Fruit fly (Drosophila melanogaster) whole organism, embryonic: ENCODE results near the gene CG13364.

Source experiments
- Antp ChIP-seq: fragments of 200-800 bp; sonication (Bioruptor generic); optimal IDR thresholded peaks from 3 replicates; lab custom pipeline; 2016; ENCODE audit warnings: missing biosample characterization, missing genetic modification characterization
- CG11456 ChIP-seq: fragments of 200-800 bp; sonication (Bioruptor generic); IDR thresholded peaks from 3 replicates; pipeline ENCODE4 v1.3.6; 2022; ENCODE audit warnings: missing biosample characterization, missing genetic modification characterization
- CG12155 ChIP-seq: fragments of 200-800 bp; sonication (Bioruptor generic); optimal IDR thresholded peaks from 3 replicates; lab custom pipeline; 2016; ENCODE audit warnings: missing biosample characterization, missing genetic modification characterization
- CG12219 ChIP-seq: fragments of 200-800 bp; sonication (Bioruptor generic); optimal IDR thresholded peaks from 3 replicates; lab custom pipeline; 2018; ENCODE audit warnings: missing biosample characterization, mild to moderate bottlenecking, missing genetic modification characterization
- CG12391 ChIP-seq: fragments of 200-800 bp; sonication (Bioruptor generic); optimal IDR thresholded peaks from 3 replicates; lab custom pipeline; 2018; ENCODE audit warnings: missing biosample characterization, mild to moderate bottlenecking, missing genetic modification characterization, moderate library complexity
- CG13123 ChIP-seq: fragments of 200-800 bp; sonication (Bioruptor generic); optimal IDR thresholded peaks from 2 replicates; lab custom pipeline; 2016; ENCODE audit warnings: missing biosample characterization, missing genetic modification characterization
- CG13287 ChIP-seq: fragments of 200-800 bp; sonication (Bioruptor generic); IDR thresholded peaks from 2 replicates; pipeline ENCODE4 v1.3.6; 2022; ENCODE audit warnings: missing biosample characterization, missing genetic modification characterization; ENCODE audit not compliant: partially characterized antibody
- CG13624 ChIP-seq: fragments of 200-800 bp; sonication (Bioruptor generic); optimal IDR thresholded peaks from 2 replicates; lab custom pipeline; 2016; ENCODE audit warnings: missing biosample characterization, missing genetic modification characterization
- CG1529 ChIP-seq: fragments of 200-800 bp; sonication (Bioruptor generic); optimal IDR thresholded peaks from 3 replicates; lab custom pipeline; 2018; ENCODE audit warnings: missing biosample characterization, missing genetic modification characterization
- CG1603 ChIP-seq: fragments of 200-800 bp; sonication (Bioruptor generic); optimal IDR thresholded peaks from 2 replicates; lab custom pipeline; 2019; ENCODE audit warnings: missing biosample characterization, mild to moderate bottlenecking, missing genetic modification characterization, moderate library complexity
- CG1792 ChIP-seq: fragments of 200-800 bp; sonication (Bioruptor generic); optimal IDR thresholded peaks from 2 replicates; lab custom pipeline; 2016; ENCODE audit warnings: missing biosample characterization, missing genetic modification characterization
- CG2889 ChIP-seq: fragments of 200-800 bp; sonication (Bioruptor generic); IDR thresholded peaks from 3 replicates; pipeline ENCODE4 v1.3.6; 2022; ENCODE audit warnings: missing biosample characterization, missing genetic modification characterization
- CG31388 ChIP-seq: fragments of 200-800 bp; sonication (Bioruptor generic); optimal IDR thresholded peaks from 2 replicates; lab custom pipeline; 2016; ENCODE audit warnings: missing biosample characterization, missing genetic modification characterization
- CG3281 ChIP-seq: fragments of 200-800 bp; sonication (Bioruptor generic); optimal IDR thresholded peaks from 3 replicates; lab custom pipeline; 2017; ENCODE audit warnings: missing biosample characterization, mild to moderate bottlenecking, missing genetic modification characterization
- CG33213 ChIP-seq: fragments of 200-800 bp; sonication (Bioruptor generic); optimal IDR thresholded peaks from 3 replicates; lab custom pipeline; 2016; ENCODE audit warnings: missing biosample characterization, missing genetic modification characterization
- CG4707 ChIP-seq: fragments of 200-800 bp; sonication (Bioruptor generic); optimal IDR thresholded peaks from 2 replicates; lab custom pipeline; 2018; ENCODE audit warnings: missing biosample characterization, mild to moderate bottlenecking, missing genetic modification characterization, moderate library complexity
- CG6175 ChIP-seq: fragments of 200-800 bp; sonication (Bioruptor generic); IDR thresholded peaks from 3 replicates; pipeline ENCODE4 v1.3.6; 2022; ENCODE audit warnings: missing biosample characterization, missing genetic modification characterization
- CG8089 ChIP-seq: fragments of 200-800 bp; sonication (Bioruptor generic); optimal IDR thresholded peaks from 3 replicates; lab custom pipeline; 2016; ENCODE audit warnings: missing biosample characterization, missing genetic modification characterization
- D19A ChIP-seq: fragments of 200-800 bp; optimal IDR thresholded peaks from 3 replicates; lab custom pipeline; 2019; ENCODE audit warnings: missing biosample characterization, mild to moderate bottlenecking, missing genetic modification characterization, moderate library complexity
- Dip2 ChIP-seq: fragments of 200-800 bp; sonication (Bioruptor generic); IDR thresholded peaks from 2 replicates; pipeline ENCODE4 v1.3.6; 2022; ENCODE audit warnings: missing biosample characterization, missing genetic modification characterization
- HLH54F ChIP-seq: fragments of 200-800 bp; sonication (Bioruptor generic); optimal IDR thresholded peaks from 3 replicates; lab custom pipeline; 2016; ENCODE audit warnings: missing biosample characterization, missing genetic modification characterization
- Mad ChIP-seq: fragments of 200-800 bp; sonication (Bioruptor generic); optimal IDR thresholded peaks from 2 replicates; lab custom pipeline; 2016; ENCODE audit warnings: missing biosample characterization, missing genetic modification characterization
- Med ChIP-seq: fragments of 200-800 bp; sonication (Bioruptor generic); peaks from one replicate; lab custom pipeline; 2016; ENCODE audit warnings: missing biosample characterization, missing genetic modification characterization, mild to moderate bottlenecking, inconsistent platforms, moderate library complexity
- NC2β ChIP-seq: fragments of 200-800 bp; sonication (Bioruptor generic); optimal IDR thresholded peaks from 2 replicates; lab custom pipeline; 2016; ENCODE audit warnings: missing biosample characterization, missing genetic modification characterization
- Sin3A ChIP-seq: fragments of >200 bp; optimal IDR thresholded peaks from 2 replicates; lab custom pipeline; 2018
- Spps ChIP-seq: fragments of 200-800 bp; sonication (Bioruptor generic); optimal IDR thresholded peaks from 2 replicates; lab custom pipeline; 2018; ENCODE audit warnings: missing biosample characterization, mild to moderate bottlenecking, missing genetic modification characterization
- Sry-δ ChIP-seq: fragments of 200-800 bp; sonication (Bioruptor generic); optimal IDR thresholded peaks from 2 replicates; lab custom pipeline; 2016; ENCODE audit warnings: missing biosample characterization, missing genetic modification characterization
- Ssrp ChIP-seq: fragments of 200-800 bp; sonication (Bioruptor generic); optimal IDR thresholded peaks from 2 replicates; lab custom pipeline; 2018; ENCODE audit warnings: missing biosample characterization, mild to moderate bottlenecking, missing genetic modification characterization, moderate library complexity
- ab ChIP-seq: fragments of 200-800 bp; sonication (Bioruptor generic); optimal IDR thresholded peaks from 2 replicates; lab custom pipeline; 2016; ENCODE audit warnings: missing biosample characterization, missing genetic modification characterization
- ara ChIP-seq: fragments of 200-800 bp; sonication (Bioruptor generic); IDR thresholded peaks from 2 replicates; pipeline ENCODE4 v1.3.6; 2022; ENCODE audit warnings: missing biosample characterization, missing genetic modification characterization
- br ChIP-seq: fragments of >200 bp; optimal IDR thresholded peaks from 2 replicates; lab custom pipeline; 2017
- cg ChIP-seq: fragments of 200-800 bp; sonication (Bioruptor generic); optimal IDR thresholded peaks from 3 replicates; lab custom pipeline; 2019; ENCODE audit warnings: missing biosample characterization, mild to moderate bottlenecking, missing genetic modification characterization, moderate library complexity
- croc ChIP-seq: fragments of 200-800 bp; sonication (Bioruptor generic); conservative IDR thresholded peaks from 3 replicates; pipeline ENCODE4 v1.3.6; 2022; ENCODE audit warnings: missing biosample characterization, missing genetic modification characterization
- dati ChIP-seq: fragments of 200-800 bp; sonication (Bioruptor generic); IDR thresholded peaks from 2 replicates; pipeline ENCODE4 v1.3.6; 2022; ENCODE audit warnings: missing biosample characterization, missing genetic modification characterization
- disco-r ChIP-seq: fragments of 200-800 bp; sonication (Bioruptor generic); optimal IDR thresholded peaks from 2 replicates; lab custom pipeline; 2016; ENCODE audit warnings: missing biosample characterization, missing genetic modification characterization
- dmrt11E ChIP-seq: fragments of 200-800 bp; sonication (Bioruptor generic); optimal IDR thresholded peaks from 3 replicates; lab custom pipeline; 2018; ENCODE audit warnings: missing biosample characterization, mild to moderate bottlenecking, missing genetic modification characterization, moderate library complexity
- fd102C ChIP-seq: fragments of 200-800 bp; sonication (Bioruptor generic); optimal IDR thresholded peaks from 2 replicates; lab custom pipeline; 2018; ENCODE audit warnings: missing biosample characterization, mild to moderate bottlenecking, missing genetic modification characterization, moderate library complexity
- ham ChIP-seq: fragments of 200-800 bp; sonication (Bioruptor generic); IDR thresholded peaks from 2 replicates; pipeline ENCODE4 v1.3.6; 2022; ENCODE audit warnings: missing biosample characterization, missing genetic modification characterization
- insv ChIP-seq, 2 experiments: fragments of 200-800 bp; sonication (Bioruptor generic); optimal IDR thresholded peaks; 3 replicates each; lab custom pipeline; 2016 to 2018; ENCODE audit warnings: missing biosample characterization in 2 of 2, missing genetic modification characterization in 2 of 2
- jumu ChIP-seq: fragments of 200-800 bp; sonication (Bioruptor generic); optimal IDR thresholded peaks from 3 replicates; lab custom pipeline; 2016; ENCODE audit warnings: missing biosample characterization, missing genetic modification characterization
- klu ChIP-seq: fragments of 200-800 bp; sonication (Bioruptor generic); IDR thresholded peaks from 2 replicates; pipeline ENCODE4 v1.3.6; 2022; ENCODE audit warnings: missing biosample characterization, missing genetic modification characterization
- nmo ChIP-seq: fragments of 200-800 bp; sonication (Bioruptor generic); optimal IDR thresholded peaks from 2 replicates; lab custom pipeline; 2018; ENCODE audit warnings: missing biosample characterization, mild to moderate bottlenecking, missing genetic modification characterization, moderate library complexity
- peb ChIP-seq: fragments of 200-800 bp; sonication (Bioruptor generic); IDR thresholded peaks from 2 replicates; pipeline ENCODE4 v1.3.6; 2022; ENCODE audit warnings: missing biosample characterization, missing genetic modification characterization
- pfk ChIP-seq: fragments of 200-800 bp; sonication (Bioruptor generic); optimal IDR thresholded peaks from 2 replicates; lab custom pipeline; 2018; ENCODE audit warnings: missing biosample characterization, mild to moderate bottlenecking, missing genetic modification characterization, moderate library complexity
- prd ChIP-seq, 3 experiments: fragments of >200 bp in 2 of 3; fragments of 200-800 bp in 1 of 3; sonication (Bioruptor generic) in 1 of 3; optimal IDR thresholded peaks in 2 of 3; IDR thresholded peaks in 1 of 3; 2 replicates in 2 of 3; 3 replicates in 1 of 3; pipeline versions ENCODE4 v1.3.6 to Lab custom; 2017 to 2022; ENCODE audit warnings: missing biosample characterization in 1 of 3, missing genetic modification characterization in 1 of 3
- sc ChIP-seq, 3 experiments: fragments of >200 bp in 2 of 3; fragments of 200-800 bp in 1 of 3; sonication (Bioruptor generic) in 1 of 3; optimal IDR thresholded peaks; 2 replicates in 2 of 3; 3 replicates in 1 of 3; lab custom pipeline; 2017; ENCODE audit warnings: mild to moderate bottlenecking in 1 of 3, missing biosample characterization in 1 of 3, missing genetic modification characterization in 1 of 3, missing genetic modification reagents in 1 of 3
- tll ChIP-seq, 2 experiments: fragments of 200-800 bp in 1 of 2; fragments of >200 bp in 1 of 2; sonication (Bioruptor generic) in 1 of 2; optimal IDR thresholded peaks; 2 replicates each; lab custom pipeline; 2017 to 2019; ENCODE audit warnings: missing biosample characterization in 2 of 2, missing genetic modification characterization in 2 of 2, mild to moderate bottlenecking in 1 of 2, moderate library complexity in 1 of 2
- trem ChIP-seq: fragments of 200-800 bp; optimal IDR thresholded peaks from 3 replicates; lab custom pipeline; 2019; ENCODE audit warnings: missing biosample characterization, mild to moderate bottlenecking, missing genetic modification characterization, moderate library complexity
- trh ChIP-seq: fragments of 200-800 bp; sonication (Bioruptor generic); optimal IDR thresholded peaks from 2 replicates; lab custom pipeline; 2016; ENCODE audit warnings: missing biosample characterization, missing genetic modification characterization
- unc-4 ChIP-seq: fragments of 200-800 bp; sonication (Bioruptor generic); IDR thresholded peaks from 2 replicates; pipeline ENCODE4 v1.3.6; 2022; ENCODE audit warnings: missing biosample characterization, missing genetic modification characterization; ENCODE audit not compliant: partially characterized antibody
- zfh2 ChIP-seq: fragments of 200-800 bp; sonication (Bioruptor generic); optimal IDR thresholded peaks from 2 replicates; lab custom pipeline; 2016; ENCODE audit warnings: missing biosample characterization, missing genetic modification characterization

Gene CG13364

DNA sequence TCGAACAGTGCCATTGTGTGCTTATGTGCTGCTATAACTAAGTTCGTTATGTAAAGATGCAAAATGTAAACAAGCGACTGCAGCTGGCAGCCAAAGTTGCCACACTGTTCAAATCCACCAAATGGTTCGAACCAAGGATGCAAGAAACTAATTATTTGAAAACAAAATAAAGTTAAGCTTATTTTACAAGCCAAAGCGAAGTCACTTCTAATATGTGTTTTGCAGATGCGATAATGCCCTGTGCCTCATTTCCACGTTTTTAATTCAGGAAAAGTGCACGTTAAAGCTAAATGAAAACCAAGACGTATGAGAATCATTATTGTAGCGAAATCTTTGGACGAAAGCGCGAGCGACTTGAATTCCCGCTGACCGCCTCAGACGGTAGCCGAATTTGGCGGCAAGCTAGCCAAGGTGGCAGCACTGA, 3.9 kb downstream of the CG13364 start, which contains the start of the genes CG13365 and Vsp37A (continued):
- TF ChIP-seq trem (tag; lab: Kevin White, UChicago) (peak; percentile 61), CG1603 (tag; lab: Kevin White, UChicago) (peak; percentile 14), trh (GFP tag; lab: Kevin White, UChicago) (peak; percentile 11), ham (GFP tag; lab: Robert Waterston, UW) (no peak), Dip2 (GFP tag; lab: Robert Waterston, UW) (no peak), CG13123 (GFP tag; lab: Kevin White, UChicago) (peak; percentile 7), nmo (GFP tag; lab: Kevin White, UChicago) (peak; percentile 60), CG33213 (GFP tag; lab: Kevin White, UChicago) (peak; percentile 28), croc (GFP tag; lab: Robert Waterston, UW) (peak; percentile 28; the same call in 1 of the 3 replicates), Ssrp (tag; lab: Kevin White, UChicago) (no peak), prd (optimal IDR thresholded peaks at IDR 0.05; lab: Kevin White, UChicago) (no peak), prd (GFP tag; IDR thresholded peaks at IDR 0.05; lab: Robert Waterston, UW) (peak; percentile 46; the same call in 2 of the 3 replicates), CG1792 (GFP tag; lab: Kevin White, UChicago) (peak; percentile 67), disco-r (GFP tag; lab: Kevin White, UChicago) (peak; percentile 24), cg (GFP tag; lab: Kevin White, UChicago) (no peak), Sry-δ (GFP tag; lab: Kevin White, UChicago) (peak; percentile 65), CG31388 (GFP tag; lab: Kevin White, UChicago) (no peak), HLH54F (no peak), CG12391 (tag; lab: Kevin White, UChicago) (peak; percentile 52), unc-4 (0 out of 2 replicates have a peak, but pooled peaks have one; percentile 23), tll (GFP tag; optimal IDR thresholded peaks at IDR 0.05; lab: Kevin White, UChicago) (peak in 1 of 2 experiments; percentile 80), dati (no peak), CG3281 (GFP tag; lab: Kevin White, UChicago) (peak; percentile 27), CG8089 (GFP tag; lab: Kevin White, UChicago) (peak; percentile 14), CG4707 (GFP tag; lab: Kevin White, UChicago) (no peak), CG13287 (GFP tag; lab: Robert Waterston, UW) (no peak), klu (peak; percentile 29; the same call in 1 of the 2 replicates), dmrt11E (tag; lab: Kevin White, UChicago) (peak; percentile 36), CG13624 (peak; percentile 59), pfk (GFP tag; lab: Kevin White, UChicago) (no peak), jumu (GFP tag; lab: Kevin White, UChicago) (peak; percentile 58), peb (GFP tag; lab: Robert Waterston, UW) (no peak), ara (no peak), fd102C (GFP tag; lab: Kevin White, UChicago) (no peak), CG1529 (GFP tag; lab: Kevin White, UChicago) (peak; percentile 4), Sin3A (peak; percentile 93), Mad (GFP tag; lab: Kevin White, UChicago) (peak; percentile 6), CG6175 (GFP tag; lab: Robert Waterston, UW) (no peak), br (lab: Kevin White, UChicago) (no peak), CG11456 (GFP tag; lab: Robert Waterston, UW) (0 out of 3 replicates have a peak, but pooled peaks have one; percentile 46), zfh2 (GFP tag; lab: Kevin White, UChicago) (peak; percentile 51), NC2β (GFP tag; lab: Kevin White, UChicago) (no peak), Spps (tag; lab: Kevin White, UChicago) (no peak), ab (GFP tag; lab: Kevin White, UChicago) (no peak), D19A (tag; lab: Kevin White, UChicago) (no peak), CG12155 (GFP tag; lab: Kevin White, UChicago) (peak; percentile 41), Antp (GFP tag; lab: Kevin White, UChicago) (peak; percentile 58), insv (GFP tag; optimal IDR thresholded peaks at IDR 0.05; lab: Kevin White, UChicago) (peak in 1 of 2 experiments; percentile 54), Med (peak; percentile 88), CG2889 (no peak), CG12219 (GFP tag; lab: Kevin White, UChicago) (no peak), sc (optimal IDR thresholded peaks at IDR 0.05; lab: Kevin White, UChicago) (no peak), sc (GFP tag; optimal IDR thresholded peaks at IDR 0.05; lab: Kevin White, UChicago) (no peak)
